Worm (Caenorhabditis elegans) whole organism, early embryonic: ENCODE data around the gene wrm-1.

Experiments
- B0310.2 ChIP-seq: sonication (generic microtip); optimal IDR thresholded peaks from 2 replicates; lab custom pipeline; 2016; ENCODE audit warnings: mild to moderate bottlenecking, missing genetic modification characterization, missing compliant biosample characterization
- F13C5.2 ChIP-seq: sonication (generic microtip); optimal IDR thresholded peaks from 2 replicates; lab custom pipeline; 2017; ENCODE audit warnings: mild to moderate bottlenecking, missing genetic modification characterization, inconsistent platforms, missing compliant biosample characterization
- aly-1 ChIP-seq: sonication (generic microtip); optimal IDR thresholded peaks from 2 replicates; lab custom pipeline; 2016; ENCODE audit warnings: missing genetic modification characterization, missing compliant biosample characterization
- ama-1 ChIP-seq: fragments of 150-350 bp; optimal IDR thresholded peaks from 2 replicates; lab custom pipeline; 2014
- ceh-13 ChIP-seq: fragments of 200-800 bp; sonication (Bioruptor generic); optimal IDR thresholded peaks from 2 replicates; lab custom pipeline; 2018; ENCODE audit warnings: mild to moderate bottlenecking, missing genetic modification characterization, missing compliant biosample characterization
- ceh-36 ChIP-seq: sonication (generic microtip); optimal IDR thresholded peaks from 2 replicates; lab custom pipeline; 2016; ENCODE audit warnings: missing genetic modification characterization, inconsistent platforms, missing compliant biosample characterization
- ets-7 ChIP-seq: sonication (generic microtip); optimal IDR thresholded peaks from 2 replicates; lab custom pipeline; 2016; ENCODE audit warnings: missing genotype, missing genetic modification characterization, missing compliant biosample characterization
- flt-1 ChIP-seq: fragments of 200-800 bp; sonication (Bioruptor generic); IDR thresholded peaks from 2 replicates; pipeline ENCODE4 v1.3.6; 2022; ENCODE audit warnings: missing genetic modification characterization, missing compliant biosample characterization
- hmbx-1 ChIP-seq: sonication (generic microtip); optimal IDR thresholded peaks from 2 replicates; lab custom pipeline; 2016; ENCODE audit warnings: mild to moderate bottlenecking, missing genetic modification characterization, missing compliant biosample characterization
- hmg-4 ChIP-seq: fragments of 200-800 bp; sonication (Bioruptor generic); optimal IDR thresholded peaks from 2 replicates; lab custom pipeline; 2018; ENCODE audit warnings: mild to moderate bottlenecking, missing genetic modification characterization, missing compliant biosample characterization
- hnd-1 ChIP-seq: sonication (generic microtip); optimal IDR thresholded peaks from 2 replicates; lab custom pipeline; 2016; ENCODE audit warnings: missing genetic modification characterization, missing compliant biosample characterization
- pes-1 ChIP-seq: fragments of 200-800 bp; sonication (Bioruptor generic); IDR thresholded peaks from 2 replicates; pipeline ENCODE4 v1.3.6; 2022; ENCODE audit warnings: missing genetic modification reagents, missing genetic modification characterization, missing compliant biosample characterization
- scrt-1 ChIP-seq: fragments of 200-800 bp; sonication (Bioruptor generic); IDR thresholded peaks from 2 replicates; pipeline ENCODE4 v1.3.6; 2022; ENCODE audit warnings: missing genetic modification characterization, missing compliant biosample characterization
- sea-1 ChIP-seq: fragments of 200-800 bp; sonication (Bioruptor generic); conservative IDR thresholded peaks from 2 replicates; pipeline ENCODE4 v1.3.6; 2022; ENCODE audit warnings: missing genetic modification characterization, missing compliant biosample characterization
- tbx-11 ChIP-seq: fragments of 200-800 bp; sonication (Bioruptor generic); IDR thresholded peaks from 2 replicates; pipeline ENCODE4 v1.3.6; 2022; ENCODE audit warnings: missing genetic modification characterization, missing compliant biosample characterization
- tbx-37 ChIP-seq: fragments of 200-800 bp; sonication (Bioruptor generic); conservative IDR thresholded peaks from 2 replicates; pipeline ENCODE4 v1.3.6; 2022; ENCODE audit warnings: missing genetic modification reagents, missing genetic modification characterization, missing compliant biosample characterization
- tra-4 ChIP-seq: sonication (generic microtip); optimal IDR thresholded peaks from 2 replicates; lab custom pipeline; 2017; ENCODE audit warnings: missing genetic modification characterization, missing compliant biosample characterization

wrm-1 gene

DNA sequence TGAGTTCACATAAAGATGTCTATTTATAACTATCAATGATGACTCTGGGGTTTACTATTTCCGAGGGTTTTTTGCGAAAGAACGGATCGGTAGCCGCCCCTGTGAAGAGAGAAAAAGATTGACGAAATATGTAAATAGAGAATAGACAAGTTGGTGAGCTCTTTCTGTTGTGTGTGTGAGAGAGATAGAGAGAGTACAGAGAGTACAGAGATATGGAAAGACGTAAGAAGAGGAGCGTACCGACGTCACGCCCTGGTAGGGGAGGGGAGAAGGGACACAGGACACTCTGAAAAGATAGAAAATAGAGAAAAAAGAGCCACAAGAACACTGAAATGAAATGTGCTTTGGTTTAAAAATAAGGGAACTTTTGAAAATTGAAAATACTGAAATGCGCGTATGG, 34.4 kb upstream of the wrm-1 start:
- TF ChIP-seq hmg-4 (GFP tag; lab: Kevin White, UChicago) = peak; percentile 1
- TF ChIP-seq flt-1 (GFP tag; lab: Robert Waterston, UW) = no peak

DNA sequence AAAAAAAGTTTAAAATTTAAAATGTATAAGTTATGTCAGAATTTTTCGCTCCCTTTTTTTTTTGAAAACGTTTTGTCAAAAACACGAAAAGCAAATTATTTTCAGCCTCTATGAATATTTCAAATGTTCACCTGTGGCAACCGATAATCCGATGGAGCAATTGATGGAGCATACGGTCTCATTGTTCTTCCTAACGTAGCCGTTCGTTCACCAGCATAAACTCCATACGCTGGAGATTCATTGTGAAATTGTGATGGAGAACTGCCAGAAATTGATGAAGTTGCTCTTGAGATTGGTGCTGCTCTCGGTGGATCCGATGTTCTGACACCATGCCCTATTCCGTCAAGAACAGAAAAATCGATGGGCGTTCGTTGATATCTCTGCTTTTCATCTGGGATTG, 30.8 kb upstream of the wrm-1 start:
- no peak for TF ChIP-seq scrt-1
- TF ChIP-seq ceh-36 (tag; lab: Kevin White, UChicago) = no peak
- TF ChIP-seq aly-1 (tag; lab: Kevin White, UChicago) = no peak
- TF ChIP-seq hmg-4 (GFP tag; lab: Kevin White, UChicago) = no peak
- no peak for TF ChIP-seq flt-1 (GFP tag; lab: Robert Waterston, UW)
- no peak for TF ChIP-seq hnd-1 (tag; lab: Kevin White, UChicago)
- no peak for TF ChIP-seq tbx-37
- no peak for TF ChIP-seq pes-1 (GFP tag; lab: Robert Waterston, UW)
- no peak for TF ChIP-seq F13C5.2 (tag; lab: Kevin White, UChicago)
- TF ChIP-seq ets-7 (tag; lab: Kevin White, UChicago) = no peak
- no peak for TF ChIP-seq hmbx-1
- TF ChIP-seq tbx-11 (GFP tag; lab: Robert Waterston, UW) = no peak
- TF ChIP-seq ama-1 (lab: Kevin White, UChicago) = no peak
- TF ChIP-seq tra-4 = no peak
- TF ChIP-seq sea-1 (GFP tag; lab: Robert Waterston, UW) = no peak
- no peak for TF ChIP-seq B0310.2 (tag; lab: Kevin White, UChicago)
- TF ChIP-seq ceh-13 (GFP tag; lab: Kevin White, UChicago) = no peak

DNA sequence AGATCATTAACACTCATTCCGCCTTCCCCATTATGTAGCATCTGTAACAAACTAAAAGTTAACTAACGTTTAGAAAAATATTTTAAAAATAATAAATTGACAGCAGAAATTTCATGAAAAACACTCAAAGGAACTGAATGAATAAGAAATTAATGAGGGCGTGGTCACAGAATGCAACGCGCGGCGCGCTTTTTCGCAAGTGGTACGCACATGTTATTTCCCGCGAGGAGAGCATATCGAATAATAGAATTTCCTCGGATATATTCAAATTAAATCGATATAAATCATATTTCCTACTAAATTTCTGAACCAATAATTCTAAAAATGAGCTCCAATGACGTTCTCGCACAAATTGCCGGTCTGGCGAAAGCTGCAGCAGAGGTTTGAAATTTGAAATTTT, 30.0 kb upstream of the wrm-1 start, which contains the start of the genes abi-1 and arle-14:
Gene abi-1 (minus strand): TSS at position 51 of the 400 bp plus-strand sequence.
Gene arle-14 (plus strand): TSS at position 217 of the 400 bp plus-strand sequence.
- TF ChIP-seq flt-1 (GFP tag; lab: Robert Waterston, UW) = no peak
- peak; percentile 61 for TF ChIP-seq F13C5.2 (tag; lab: Kevin White, UChicago)

DNA sequence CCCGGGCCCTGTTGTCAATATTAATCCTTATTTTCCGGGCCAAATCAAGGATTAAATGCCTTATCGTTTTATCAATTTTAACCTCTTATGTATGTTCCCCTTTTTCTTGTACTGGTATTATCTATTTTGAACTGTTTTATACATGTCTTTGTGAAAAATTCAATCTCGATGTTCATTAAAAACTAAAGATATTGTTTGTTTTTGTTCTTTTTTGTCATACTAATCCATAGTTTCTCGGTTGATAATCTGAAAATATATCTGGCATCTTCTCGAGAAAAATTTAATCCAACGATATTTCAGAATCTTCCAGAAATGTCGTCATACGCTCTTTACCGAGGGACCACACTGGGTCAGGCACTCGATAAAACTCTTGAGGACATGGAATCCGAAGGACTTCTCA, 28.9 kb upstream of the wrm-1 start, which contains the start of gene B0336.13:
Gene B0336.13 (plus strand): TSS at position 301 of the 400 bp plus-strand sequence.
- TF ChIP-seq flt-1 (GFP tag; lab: Robert Waterston, UW) (no peak), ceh-36 (tag; lab: Kevin White, UChicago) (peak; percentile 22)

DNA sequence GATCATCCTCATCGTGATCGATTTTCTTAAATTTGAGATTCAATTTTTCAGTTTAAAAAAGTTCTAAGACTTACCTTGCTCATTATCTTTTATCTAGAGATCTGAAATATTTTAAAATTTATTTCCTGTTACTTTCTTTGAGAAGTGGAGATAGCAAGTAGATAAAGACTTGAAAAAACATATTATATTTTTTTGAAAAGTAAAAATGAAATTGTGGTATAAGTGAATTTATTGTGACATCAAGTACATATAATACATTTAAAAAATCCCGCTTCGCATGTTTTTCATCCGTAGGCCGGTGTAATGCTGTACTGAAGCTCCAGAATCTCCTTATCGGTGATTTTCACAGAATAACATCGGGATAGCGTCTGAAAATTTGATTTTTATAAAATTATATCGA, 25.4 kb upstream of the wrm-1 start, which contains the start of gene B0336.7:
Gene B0336.7 (minus strand): TSS at position 101 of the 400 bp plus-strand sequence.
- TF ChIP-seq pes-1 (GFP tag; lab: Robert Waterston, UW) = no peak
- TF ChIP-seq aly-1 (tag; lab: Kevin White, UChicago) = no peak
- TF ChIP-seq flt-1 (GFP tag; lab: Robert Waterston, UW) = no peak
- TF ChIP-seq ets-7 (tag; lab: Kevin White, UChicago) = no peak
- TF ChIP-seq hmg-4 (GFP tag; lab: Kevin White, UChicago) = no peak
- TF ChIP-seq ceh-36 (tag; lab: Kevin White, UChicago) = no peak
- TF ChIP-seq hmbx-1 = no peak
- no peak for TF ChIP-seq ceh-13 (GFP tag; lab: Kevin White, UChicago)
- no peak for TF ChIP-seq scrt-1
- no peak for TF ChIP-seq tra-4

DNA sequence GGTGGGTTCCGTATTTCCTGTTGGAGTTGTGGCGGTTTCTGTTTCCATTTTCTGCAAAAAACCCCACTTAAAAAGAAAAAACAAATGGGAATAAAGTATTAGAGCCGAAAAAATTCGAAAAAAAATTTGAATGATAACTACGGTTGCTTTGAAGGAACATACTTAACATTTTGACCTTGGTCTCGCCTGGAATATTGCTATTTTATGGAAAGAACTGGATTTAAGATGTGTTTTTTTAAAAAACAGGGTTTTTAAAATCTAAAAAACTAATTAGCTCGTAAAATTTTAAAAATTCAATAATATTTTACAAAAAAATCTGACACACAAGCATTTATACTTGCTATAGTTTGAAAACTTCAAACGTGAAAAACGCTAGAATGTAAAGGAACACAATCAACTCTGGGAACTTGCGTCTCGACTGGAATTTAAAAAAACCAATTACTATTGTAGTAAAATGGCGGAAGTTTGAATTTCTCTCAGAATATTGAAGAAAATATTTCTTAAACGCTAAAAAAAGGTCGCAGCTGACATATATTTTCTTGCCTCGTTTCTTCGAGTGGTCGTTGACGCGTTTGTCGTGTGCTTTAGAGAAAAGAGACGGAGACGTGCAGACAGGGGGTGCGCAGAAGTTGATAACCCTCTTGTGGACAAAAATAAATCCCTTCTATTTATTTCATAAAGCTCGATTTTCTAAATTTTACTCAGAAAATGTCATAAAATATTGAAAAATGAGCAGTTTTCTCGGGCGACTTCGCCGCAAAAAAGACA, 24.5 kb upstream of the wrm-1 start, which contains the start of the genes lgg-3 and rgs-5:
Gene lgg-3 (minus strand): TSS at position 51 of the 768 bp plus-strand sequence.
Gene rgs-5 (plus strand): TSS at position 593 of the 768 bp plus-strand sequence.
- TF ChIP-seq sea-1 (GFP tag; lab: Robert Waterston, UW) (no peak), ceh-36 (tag; lab: Kevin White, UChicago) (no peak), flt-1 (GFP tag; lab: Robert Waterston, UW) (no peak), tra-4 (no peak), aly-1 (tag; lab: Kevin White, UChicago) (no peak), ceh-13 (GFP tag; lab: Kevin White, UChicago) (no peak), hmbx-1 (no peak)

DNA sequence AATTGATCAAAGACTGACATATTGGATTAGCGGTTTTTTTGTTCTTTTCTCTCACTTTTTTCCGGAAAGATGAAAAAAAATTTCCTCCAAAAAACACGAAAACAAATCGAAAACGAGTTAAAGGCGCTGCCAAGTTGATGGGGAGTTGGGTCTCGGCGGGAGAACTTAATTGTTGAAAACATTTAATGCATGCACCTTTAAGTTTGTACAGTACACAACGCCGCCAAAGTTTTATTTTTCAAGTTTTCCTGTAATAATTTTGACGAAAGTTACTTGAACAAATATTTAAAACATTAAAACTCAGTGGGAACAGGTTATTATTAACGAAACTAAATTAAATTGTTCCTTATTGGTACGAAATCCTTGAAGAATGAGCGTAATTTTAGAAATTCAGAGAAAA, 21.2 kb upstream of the wrm-1 start:
- TF ChIP-seq pes-1 (GFP tag; lab: Robert Waterston, UW) = no peak
- TF ChIP-seq ceh-13 (GFP tag; lab: Kevin White, UChicago) = no peak
- no peak for TF ChIP-seq ceh-36 (tag; lab: Kevin White, UChicago)
- TF ChIP-seq B0310.2 (tag; lab: Kevin White, UChicago) = no peak
- TF ChIP-seq hnd-1 (tag; lab: Kevin White, UChicago) = no peak
- TF ChIP-seq tbx-37 = no peak
- no peak for TF ChIP-seq tra-4
- no peak for TF ChIP-seq tbx-11 (GFP tag; lab: Robert Waterston, UW)
- no peak for TF ChIP-seq aly-1 (tag; lab: Kevin White, UChicago)
- TF ChIP-seq sea-1 (GFP tag; lab: Robert Waterston, UW) = no peak
- TF ChIP-seq hmg-4 (GFP tag; lab: Kevin White, UChicago) = no peak
- no peak for TF ChIP-seq hmbx-1
- TF ChIP-seq ama-1 (lab: Kevin White, UChicago) = no peak
- no peak for TF ChIP-seq scrt-1
- TF ChIP-seq ets-7 (tag; lab: Kevin White, UChicago) = no peak
